Fruit fly (Drosophila melanogaster) whole organism, prepupa: ENCODE measurements around the gene Alg7.

Experiments used
- Blimp-1 ChIP-seq: fragments of 200-800 bp; sonication (Bioruptor generic); optimal IDR thresholded peaks from 3 replicates; lab custom pipeline; 2017; ENCODE audit warnings: missing biosample characterization, missing genetic modification characterization, mild to moderate bottlenecking, moderate library complexity, missing genetic modification reagents
- CG10631 ChIP-seq: fragments of 200-800 bp; sonication (Bioruptor generic); optimal IDR thresholded peaks from 2 replicates; lab custom pipeline; 2016; ENCODE audit warnings: missing biosample characterization, missing genetic modification characterization
- CG10669 ChIP-seq: fragments of 200-800 bp; sonication (Bioruptor generic); optimal IDR thresholded peaks from 3 replicates; lab custom pipeline; 2018; ENCODE audit warnings: missing biosample characterization, mild to moderate bottlenecking, missing genetic modification characterization, moderate library complexity
- CG11902 ChIP-seq: fragments of 200-800 bp; sonication (Bioruptor generic); optimal IDR thresholded peaks from 3 replicates; lab custom pipeline; 2016; ENCODE audit warnings: missing biosample characterization, missing genetic modification characterization
- CG15336 ChIP-seq: fragments of 200-800 bp; sonication (Bioruptor generic); IDR thresholded peaks from 2 replicates; pipeline ENCODE4 v1.3.6; 2022; ENCODE audit warnings: missing biosample characterization, missing genetic modification characterization
- CG16779 ChIP-seq: fragments of 200-800 bp; sonication (Bioruptor generic); optimal IDR thresholded peaks from 3 replicates; lab custom pipeline; 2017; ENCODE audit warnings: missing biosample characterization, mild to moderate bottlenecking, missing genetic modification characterization
- CG3032 ChIP-seq: fragments of 200-800 bp; optimal IDR thresholded peaks from 2 replicates; lab custom pipeline; 2019; ENCODE audit warnings: missing biosample characterization, mild to moderate bottlenecking, missing genetic modification characterization, moderate library complexity
- CG31627 ChIP-seq: fragments of 200-800 bp; sonication (Bioruptor generic); optimal IDR thresholded peaks from 3 replicates; lab custom pipeline; 2016; ENCODE audit warnings: missing biosample characterization, missing genetic modification characterization
- CG32006 ChIP-seq: fragments of 200-800 bp; sonication (Bioruptor generic); optimal IDR thresholded peaks from 3 replicates; lab custom pipeline; 2017; ENCODE audit warnings: missing biosample characterization, mild to moderate bottlenecking, missing genetic modification characterization
- CG34406 ChIP-seq: fragments of 200-800 bp; sonication (Bioruptor generic); optimal IDR thresholded peaks from 3 replicates; lab custom pipeline; 2016; ENCODE audit warnings: missing biosample characterization, missing genetic modification characterization
- CG3919 ChIP-seq: fragments of 200-800 bp; sonication (Bioruptor generic); optimal IDR thresholded peaks from 3 replicates; lab custom pipeline; 2016; ENCODE audit warnings: missing biosample characterization, missing genetic modification characterization
- CG4318 ChIP-seq: fragments of 200-800 bp; sonication (Bioruptor generic); optimal IDR thresholded peaks from 3 replicates; lab custom pipeline; 2017; ENCODE audit warnings: missing biosample characterization, mild to moderate bottlenecking, missing genetic modification characterization
- CG6792 ChIP-seq: fragments of 200-800 bp; sonication (Bioruptor generic); optimal IDR thresholded peaks from 3 replicates; lab custom pipeline; 2016; ENCODE audit warnings: missing biosample characterization, missing genetic modification characterization
- CG6808 ChIP-seq: fragments of 200-800 bp; sonication (Bioruptor generic); optimal IDR thresholded peaks from 3 replicates; lab custom pipeline; 2017; ENCODE audit warnings: missing biosample characterization, missing genetic modification characterization, mild to moderate bottlenecking, moderate library complexity, missing genetic modification reagents
- CG6854 ChIP-seq: fragments of 200-800 bp; sonication (Bioruptor generic); optimal IDR thresholded peaks from 2 replicates; lab custom pipeline; 2017; ENCODE audit warnings: missing biosample characterization, mild to moderate bottlenecking, missing genetic modification characterization
- CG8119 ChIP-seq: fragments of 200-800 bp; sonication (Bioruptor generic); IDR thresholded peaks from 3 replicates; pipeline ENCODE4 v1.3.6; 2022; ENCODE audit warnings: missing biosample characterization, missing genetic modification characterization
- CG8319 ChIP-seq: fragments of 200-800 bp; sonication (Bioruptor generic); optimal IDR thresholded peaks from 3 replicates; lab custom pipeline; 2016; ENCODE audit warnings: missing biosample characterization, missing genetic modification characterization
- CG8632 ChIP-seq: fragments of 200-800 bp; sonication (Bioruptor generic); optimal IDR thresholded peaks from 3 replicates; lab custom pipeline; 2016; ENCODE audit warnings: missing biosample characterization, missing genetic modification characterization
- Eip75B ChIP-seq: fragments of 200-800 bp; sonication (Bioruptor generic); optimal IDR thresholded peaks from 3 replicates; lab custom pipeline; 2016; ENCODE audit warnings: missing biosample characterization, missing genetic modification characterization
- Eip78C ChIP-seq: fragments of 200-800 bp; sonication (Bioruptor generic); peaks from one replicate; lab custom pipeline; 2016; ENCODE audit warnings: missing biosample characterization, missing genetic modification characterization
- Ets21C ChIP-seq: fragments of 200-800 bp; sonication (Bioruptor generic); optimal IDR thresholded peaks from 3 replicates; lab custom pipeline; 2016; ENCODE audit warnings: missing biosample characterization, missing genetic modification characterization
- Ets96B ChIP-seq: fragments of 200-800 bp; optimal IDR thresholded peaks from 2 replicates; lab custom pipeline; 2019; ENCODE audit warnings: missing biosample characterization, mild to moderate bottlenecking, missing genetic modification characterization, moderate library complexity
- Gug ChIP-seq: fragments of 200-800 bp; sonication (Bioruptor generic); IDR thresholded peaks from 2 replicates; pipeline ENCODE4 v1.3.6; 2022; ENCODE audit warnings: missing biosample characterization, missing genetic modification characterization
- Hr38 ChIP-seq: sonication (Bioruptor generic); optimal IDR thresholded peaks from 2 replicates; lab custom pipeline; 2016; ENCODE audit warnings: missing biosample characterization, missing genetic modification characterization
- Hr39 ChIP-seq: fragments of 200-800 bp; sonication (Bioruptor generic); optimal IDR thresholded peaks from 2 replicates; lab custom pipeline; 2016; ENCODE audit warnings: missing biosample characterization, missing genetic modification characterization
- Hr4 ChIP-seq: fragments of 200-800 bp; sonication (Bioruptor generic); optimal IDR thresholded peaks from 3 replicates; lab custom pipeline; 2016; ENCODE audit warnings: missing biosample characterization, missing genetic modification characterization
- Sox14 ChIP-seq: fragments of 200-800 bp; sonication (Bioruptor generic); optimal IDR thresholded peaks from 3 replicates; lab custom pipeline; 2016; ENCODE audit warnings: missing biosample characterization, missing genetic modification characterization
- Sox15 ChIP-seq: fragments of 200-800 bp; sonication (Bioruptor generic); optimal IDR thresholded peaks from 3 replicates; lab custom pipeline; 2016; ENCODE audit warnings: missing biosample characterization, missing genetic modification characterization
- achi ChIP-seq: fragments of 200-800 bp; sonication (Bioruptor generic); optimal IDR thresholded peaks from 3 replicates; lab custom pipeline; 2016; ENCODE audit warnings: missing biosample characterization, missing genetic modification characterization
- cyc ChIP-seq: fragments of 200-800 bp; sonication (Bioruptor generic); optimal IDR thresholded peaks from 3 replicates; lab custom pipeline; 2016; ENCODE audit warnings: missing biosample characterization, missing genetic modification characterization
- dsx ChIP-seq: fragments of 200-800 bp; optimal IDR thresholded peaks from 3 replicates; lab custom pipeline; 2019; ENCODE audit warnings: missing biosample characterization, mild to moderate bottlenecking, missing genetic modification characterization, moderate library complexity; ENCODE audit not compliant: poor library complexity, severe bottlenecking
- eg ChIP-seq: fragments of 200-800 bp; sonication (Bioruptor generic); IDR thresholded peaks from 3 replicates; pipeline ENCODE4 v1.3.6; 2022; ENCODE audit warnings: missing biosample characterization, missing genetic modification characterization
- esn ChIP-seq: fragments of 200-800 bp; sonication (Bioruptor generic); optimal IDR thresholded peaks from 2 replicates; lab custom pipeline; 2016; ENCODE audit warnings: missing biosample characterization, mild to moderate bottlenecking, missing genetic modification characterization, moderate library complexity
- fd59A ChIP-seq: fragments of 200-800 bp; sonication (Bioruptor generic); optimal IDR thresholded peaks from 2 replicates; lab custom pipeline; 2017; ENCODE audit warnings: missing biosample characterization, mild to moderate bottlenecking, missing genetic modification characterization, missing genetic modification reagents
- fkh ChIP-seq: fragments of 200-800 bp; sonication (Bioruptor generic); optimal IDR thresholded peaks from 3 replicates; lab custom pipeline; 2017; ENCODE audit warnings: missing biosample characterization, mild to moderate bottlenecking, missing genetic modification characterization, moderate library complexity
- lz ChIP-seq: fragments of 200-800 bp; sonication (Bioruptor generic); optimal IDR thresholded peaks from 3 replicates; lab custom pipeline; 2016; ENCODE audit warnings: missing biosample characterization, missing genetic modification characterization
- net ChIP-seq: fragments of 200-800 bp; sonication (Bioruptor generic); optimal IDR thresholded peaks from 3 replicates; lab custom pipeline; 2016; ENCODE audit warnings: missing biosample characterization, missing genetic modification characterization
- svp ChIP-seq: fragments of 200-800 bp; sonication (Bioruptor generic); peaks from one replicate; lab custom pipeline; 2016; ENCODE audit warnings: missing biosample characterization, missing genetic modification characterization
- topi ChIP-seq: fragments of 200-800 bp; sonication (Bioruptor generic); optimal IDR thresholded peaks from 3 replicates; lab custom pipeline; 2016; ENCODE audit warnings: missing biosample characterization, missing genetic modification characterization

Alg7 gene

DNA sequence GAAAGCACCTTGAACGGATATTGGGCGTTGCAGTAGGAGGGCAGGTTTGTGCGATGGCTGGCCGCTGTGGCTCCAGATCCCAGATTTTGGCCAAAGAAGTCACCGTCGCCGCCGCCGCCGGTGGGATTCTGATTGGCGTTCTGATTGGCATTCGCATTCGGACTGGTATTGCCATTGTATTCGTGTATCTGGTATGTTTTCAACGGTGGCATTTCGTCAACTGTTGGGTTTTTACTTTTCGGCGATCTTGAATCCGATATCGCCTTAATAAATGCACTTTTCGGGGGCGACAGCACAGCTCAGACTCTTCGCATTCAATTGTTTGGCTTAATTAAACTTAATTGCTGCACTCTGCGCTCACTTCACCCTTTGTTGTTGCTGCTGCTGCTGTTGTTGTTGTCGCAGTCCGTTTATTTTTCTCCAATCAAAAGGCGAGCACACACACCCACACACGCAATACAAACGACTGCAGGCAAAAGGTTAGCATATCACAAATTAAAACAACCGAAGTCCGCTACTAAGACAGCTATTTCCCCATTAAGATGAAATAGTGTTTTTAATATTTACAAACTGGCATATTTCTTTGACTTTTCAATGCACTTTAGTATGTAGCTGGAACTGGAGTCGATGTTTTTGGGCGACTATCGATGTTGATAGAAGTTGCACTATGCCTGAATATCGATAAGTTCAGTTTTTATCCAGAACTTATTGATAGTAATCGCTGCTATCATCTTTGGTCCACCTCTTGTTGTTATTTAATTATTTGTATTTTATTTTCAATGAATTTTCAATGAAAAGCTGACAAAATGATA, 40.4 kb downstream of the Alg7 start, which contains the start of the genes CG9426 and mRF1:
CG9426 (minus strand) TSS at position 643 of the 812 bp plus-strand sequence.
mRF1 (plus strand) TSS at position 699 of the 812 bp plus-strand sequence.
- TF ChIP-seq Sox14 (peak; percentile 65), fd59A (GFP tag; lab: Kevin White, UChicago) (no peak), lz (GFP tag; lab: Kevin White, UChicago) (peak; percentile 6), CG8319 (GFP tag; lab: Kevin White, UChicago) (no peak), esn (peak; percentile 47), Eip75B (no peak), topi (GFP tag; lab: Kevin White, UChicago) (peak; percentile 46), dsx (GFP tag; lab: Kevin White, UChicago) (no peak), CG31627 (peak; percentile 13), CG34406 (no peak), CG10631 (GFP tag; lab: Kevin White, UChicago) (no peak), CG6854 (no peak), achi (GFP tag; lab: Kevin White, UChicago) (no peak), CG3919 (GFP tag; lab: Kevin White, UChicago) (no peak), Hr4 (GFP tag; lab: Kevin White, UChicago) (no peak), CG4318 (GFP tag; lab: Kevin White, UChicago) (no peak), net (GFP tag; lab: Kevin White, UChicago) (no peak), CG6808 (no peak), fkh (GFP tag; lab: Kevin White, UChicago) (peak; percentile 85), CG3032 (peak; percentile 21), CG10669 (GFP tag; lab: Kevin White, UChicago) (no peak), Hr38 (GFP tag; lab: Kevin White, UChicago) (no peak), Sox15 (no peak), svp (GFP tag; lab: Kevin White, UChicago) (peak; percentile 80), Ets96B (tag; lab: Kevin White, UChicago) (no peak), Ets21C (GFP tag; lab: Kevin White, UChicago) (no peak), CG16779 (no peak), CG32006 (GFP tag; lab: Kevin White, UChicago) (no peak), Eip78C (GFP tag; lab: Kevin White, UChicago) (peak; percentile 36)
- TF ChIP-seq, all 60 proteins: peak for 9

DNA sequence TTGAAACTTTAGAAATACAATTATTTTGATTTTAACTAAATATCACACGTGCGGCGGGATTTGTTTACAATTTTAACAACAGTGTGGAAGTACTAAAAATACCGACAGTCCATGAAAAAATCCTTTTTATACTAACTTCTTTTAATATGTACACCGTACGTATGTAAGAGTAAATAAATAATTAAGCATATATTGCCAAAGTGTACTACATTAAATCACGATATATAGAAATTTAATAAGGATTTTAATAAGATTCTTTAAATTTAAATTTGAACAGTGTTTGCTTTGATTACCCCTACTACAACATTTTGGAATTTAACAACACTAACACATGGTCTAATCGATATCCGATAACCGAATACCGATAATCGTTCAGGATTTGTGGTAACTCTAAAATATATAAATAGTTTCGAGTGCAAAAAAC, 43.2 kb downstream of the Alg7 start, which contains the start of the genes Ski6 and CG16812:
Ski6 (minus strand) TSS at position 205 of the 424 bp plus-strand sequence.
CG16812 (plus strand) TSS at position 363 of the 424 bp plus-strand sequence.
- peak; percentile 70 for TF ChIP-seq esn
- TF ChIP-seq Hr39 (GFP tag; lab: Kevin White, UChicago) = peak; percentile 44
- TF ChIP-seq CG8632 = peak; percentile 41
- TF ChIP-seq CG6792 (GFP tag; lab: Kevin White, UChicago) = peak; percentile 36
- TF ChIP-seq CG10669 (GFP tag; lab: Kevin White, UChicago) = no peak
- no peak for TF ChIP-seq CG4318 (GFP tag; lab: Kevin White, UChicago)
- peak; percentile 37 for TF ChIP-seq Ets21C (GFP tag; lab: Kevin White, UChicago)
- TF ChIP-seq Sox15 = peak; percentile 29
- TF ChIP-seq CG10631 (GFP tag; lab: Kevin White, UChicago) = peak; percentile 75
- peak; percentile 60; the same call in 1 of the 2 replicates for TF ChIP-seq CG15336 (GFP tag; lab: Robert Waterston, UW)
- peak; percentile 43; the same call in 1 of the 3 replicates for TF ChIP-seq CG8119 (GFP tag; lab: Robert Waterston, UW)
- peak; percentile 66 for TF ChIP-seq eg (GFP tag; lab: Robert Waterston, UW)
- no peak for TF ChIP-seq CG11902 (GFP tag; lab: Kevin White, UChicago)
- no peak for TF ChIP-seq CG16779
- no peak for TF ChIP-seq Blimp-1 (GFP tag; lab: Kevin White, UChicago)
- peak; percentile 35; the same call in 1 of the 2 replicates for TF ChIP-seq Gug (GFP tag; lab: Robert Waterston, UW)
- TF ChIP-seq cyc (GFP tag; lab: Kevin White, UChicago) = peak; percentile 49
- TF ChIP-seq fkh (GFP tag; lab: Kevin White, UChicago) = peak; percentile 78
- peak; percentile 51 for TF ChIP-seq CG31627
- peak; percentile 48 for TF ChIP-seq CG34406
